Fruit fly (Drosophila melanogaster) whole organism, embryonic: ENCODE results near the gene Sas-6.

Source experiments
- Abd-B ChIP-seq: fragments of 200-800 bp; sonication (Bioruptor generic); optimal IDR thresholded peaks from 2 replicates; lab custom pipeline; 2018; ENCODE audit warnings: missing biosample characterization, mild to moderate bottlenecking, missing genetic modification characterization, moderate library complexity
- Ada2b ChIP-seq: fragments of 200-800 bp; sonication (Bioruptor generic); IDR thresholded peaks from 2 replicates; pipeline ENCODE4 v1.3.6; 2022; ENCODE audit warnings: missing biosample characterization, missing genetic modification characterization
- CG10274 ChIP-seq: fragments of 200-800 bp; sonication (Bioruptor generic); optimal IDR thresholded peaks from 3 replicates; lab custom pipeline; 2017; ENCODE audit warnings: missing biosample characterization, mild to moderate bottlenecking, missing genetic modification characterization
- CG10366 ChIP-seq: fragments of 200-800 bp; sonication (Bioruptor generic); IDR thresholded peaks from 2 replicates; pipeline ENCODE4 v1.3.6; 2022; ENCODE audit warnings: missing biosample characterization, missing genetic modification characterization
- CG11247 ChIP-seq: fragments of 200-800 bp; sonication (Bioruptor generic); IDR thresholded peaks from 2 replicates; pipeline ENCODE4 v1.3.6; 2022; ENCODE audit warnings: missing biosample characterization, missing genetic modification characterization
- CG12236 ChIP-seq: fragments of 200-800 bp; sonication (Bioruptor generic); optimal IDR thresholded peaks from 2 replicates; lab custom pipeline; 2016; ENCODE audit warnings: missing biosample characterization, missing genetic modification characterization
- CG14441 ChIP-seq: fragments of 200-800 bp; sonication (Bioruptor generic); IDR thresholded peaks from 2 replicates; pipeline ENCODE4 v1.3.6; 2022; ENCODE audit warnings: missing biosample characterization, missing genetic modification characterization
- CG2120 ChIP-seq: fragments of 200-800 bp; sonication (Bioruptor generic); optimal IDR thresholded peaks from 3 replicates; lab custom pipeline; 2016; ENCODE audit warnings: missing biosample characterization, missing genetic modification characterization
- CG3065 ChIP-seq: fragments of 200-800 bp; sonication (Bioruptor generic); optimal IDR thresholded peaks from 2 replicates; lab custom pipeline; 2016; ENCODE audit warnings: missing biosample characterization, missing genetic modification characterization
- CG31224 ChIP-seq: fragments of 200-800 bp; sonication (Bioruptor generic); IDR thresholded peaks from 2 replicates; pipeline ENCODE4 v1.3.6; 2022; ENCODE audit warnings: missing biosample characterization, missing genetic modification characterization
- CG3407 ChIP-seq: fragments of 200-800 bp; sonication (Bioruptor generic); optimal IDR thresholded peaks from 2 replicates; lab custom pipeline; 2018; ENCODE audit warnings: missing biosample characterization, mild to moderate bottlenecking, missing genetic modification characterization
- CG34422 ChIP-seq: fragments of 200-800 bp; sonication (Bioruptor generic); IDR thresholded peaks from 3 replicates; pipeline ENCODE4 v1.3.6; 2022; ENCODE audit warnings: missing biosample characterization, missing genetic modification characterization
- CG7372 ChIP-seq: fragments of 200-800 bp; sonication (Bioruptor generic); IDR thresholded peaks from 2 replicates; pipeline ENCODE4 v1.3.6; 2022; ENCODE audit warnings: missing biosample characterization, missing genetic modification characterization
- CG7839 ChIP-seq: fragments of 200-800 bp; sonication (Bioruptor generic); optimal IDR thresholded peaks from 3 replicates; lab custom pipeline; 2018; ENCODE audit warnings: missing biosample characterization, mild to moderate bottlenecking, missing genetic modification characterization, moderate library complexity
- CG9215 ChIP-seq: fragments of 200-800 bp; sonication (Bioruptor generic); IDR thresholded peaks from 2 replicates; pipeline ENCODE4 v1.3.6; 2022; ENCODE audit warnings: missing biosample characterization, missing genetic modification characterization
- Dip2 ChIP-seq: fragments of 200-800 bp; sonication (Bioruptor generic); IDR thresholded peaks from 2 replicates; pipeline ENCODE4 v1.3.6; 2022; ENCODE audit warnings: missing biosample characterization, missing genetic modification characterization
- Fer3 ChIP-seq: fragments of 200-800 bp; sonication (Bioruptor generic); optimal IDR thresholded peaks from 2 replicates; lab custom pipeline; 2018; ENCODE audit warnings: missing biosample characterization, mild to moderate bottlenecking, missing genetic modification characterization, moderate library complexity
- H2.0 ChIP-seq: fragments of 200-800 bp; sonication (Bioruptor generic); IDR thresholded peaks from 2 replicates; pipeline ENCODE4 v1.3.6; 2022; ENCODE audit warnings: missing biosample characterization, missing genetic modification characterization
- Meics ChIP-seq: fragments of 200-800 bp; sonication (Bioruptor generic); optimal IDR thresholded peaks from 2 replicates; lab custom pipeline; 2017; ENCODE audit warnings: missing biosample characterization, mild to moderate bottlenecking, missing genetic modification characterization
- Myb ChIP-seq: fragments of 200-800 bp; sonication (Bioruptor generic); optimal IDR thresholded peaks from 2 replicates; lab custom pipeline; 2016; ENCODE audit warnings: missing biosample characterization, missing genetic modification characterization
- Trl ChIP-seq, 3 experiments: fragments of >200 bp in 2 of 3; fragments of 200-800 bp in 1 of 3; sonication (Bioruptor generic) in 1 of 3; optimal IDR thresholded peaks; 2 replicates in 1 of 3; 3 replicates in 2 of 3; lab custom pipeline; 2016 to 2017; ENCODE audit warnings: missing biosample characterization in 1 of 3, missing genetic modification characterization in 1 of 3
- Vsx1 ChIP-seq: fragments of 200-800 bp; sonication (Bioruptor generic); optimal IDR thresholded peaks from 2 replicates; lab custom pipeline; 2017; ENCODE audit warnings: missing biosample characterization, mild to moderate bottlenecking, missing genetic modification characterization, missing genetic modification reagents
- Xbp1 ChIP-seq: fragments of 200-800 bp; sonication (Bioruptor generic); optimal IDR thresholded peaks from 3 replicates; lab custom pipeline; 2016; ENCODE audit warnings: missing biosample characterization, mild to moderate bottlenecking, missing genetic modification characterization
- al ChIP-seq: fragments of 200-800 bp; sonication (Bioruptor generic); IDR thresholded peaks from 2 replicates; pipeline ENCODE4 v1.3.6; 2022; ENCODE audit warnings: missing biosample characterization, missing genetic modification characterization
- bcd ChIP-seq: fragments of 200-800 bp; sonication (Bioruptor generic); optimal IDR thresholded peaks from 2 replicates; lab custom pipeline; 2017; ENCODE audit warnings: missing biosample characterization, mild to moderate bottlenecking, missing genetic modification characterization
- br ChIP-seq: fragments of >200 bp; optimal IDR thresholded peaks from 2 replicates; lab custom pipeline; 2017
- dm ChIP-seq: fragments of 200-800 bp; sonication (Bioruptor generic); optimal IDR thresholded peaks from 3 replicates; lab custom pipeline; 2016; ENCODE audit warnings: missing biosample characterization, missing genetic modification characterization
- dysf ChIP-seq: fragments of 200-800 bp; sonication (Bioruptor generic); IDR thresholded peaks from 3 replicates; pipeline ENCODE4 v1.3.6; 2022; ENCODE audit warnings: missing biosample characterization, missing genetic modification characterization
- ems ChIP-seq: fragments of 200-800 bp; sonication (Bioruptor generic); optimal IDR thresholded peaks from 3 replicates; lab custom pipeline; 2016; ENCODE audit warnings: missing biosample characterization, missing genetic modification characterization
- fd64A ChIP-seq: fragments of 200-800 bp; sonication (Bioruptor generic); optimal IDR thresholded peaks from 3 replicates; lab custom pipeline; 2018; ENCODE audit warnings: missing biosample characterization, mild to moderate bottlenecking, missing genetic modification characterization
- gfzf ChIP-seq: fragments of 200-800 bp; sonication (Bioruptor generic); optimal IDR thresholded peaks from 2 replicates; lab custom pipeline; 2016; ENCODE audit warnings: missing biosample characterization, mild to moderate bottlenecking, missing genetic modification characterization, moderate library complexity
- grn ChIP-seq: fragments of 200-800 bp; sonication (Bioruptor generic); optimal IDR thresholded peaks from 3 replicates; lab custom pipeline; 2017; ENCODE audit warnings: missing biosample characterization, missing genetic modification characterization
- hb ChIP-seq: fragments of 200-800 bp; sonication (Bioruptor generic); IDR thresholded peaks from 3 replicates; pipeline ENCODE4 v1.3.6; 2022; ENCODE audit warnings: missing biosample characterization, missing genetic modification characterization; ENCODE audit not compliant: partially characterized antibody
- ind ChIP-seq: fragments of 200-800 bp; sonication (Bioruptor generic); optimal IDR thresholded peaks from 3 replicates; lab custom pipeline; 2016; ENCODE audit warnings: missing biosample characterization, missing genetic modification characterization
- lab ChIP-seq: fragments of 200-800 bp; sonication (Bioruptor generic); optimal IDR thresholded peaks from 3 replicates; lab custom pipeline; 2017; ENCODE audit warnings: missing biosample characterization, missing genetic modification characterization, mild to moderate bottlenecking, moderate library complexity, missing genetic modification reagents
- row ChIP-seq: fragments of 200-800 bp; sonication (Bioruptor generic); IDR thresholded peaks from 3 replicates; pipeline ENCODE4 v1.3.6; 2022; ENCODE audit warnings: missing biosample characterization, missing genetic modification characterization
- sens ChIP-seq: fragments of 200-800 bp; sonication (Bioruptor generic); peaks from one replicate; lab custom pipeline; 2016; ENCODE audit warnings: missing biosample characterization, missing genetic modification characterization
- sim ChIP-seq: fragments of 200-800 bp; sonication (Bioruptor generic); IDR thresholded peaks from 2 replicates; pipeline ENCODE4 v1.3.6; 2022; ENCODE audit warnings: missing biosample characterization, missing genetic modification characterization
- toy ChIP-seq: fragments of 200-800 bp; sonication (Bioruptor generic); IDR thresholded peaks from 2 replicates; pipeline ENCODE4 v1.3.6; 2022; ENCODE audit warnings: missing biosample characterization, missing genetic modification characterization
- tup ChIP-seq: fragments of 200-800 bp; sonication (Bioruptor generic); optimal IDR thresholded peaks from 2 replicates; lab custom pipeline; 2016; ENCODE audit warnings: missing biosample characterization, mild to moderate bottlenecking, missing genetic modification characterization, moderate library complexity

The Sas-6 gene

dm6 chr3R:30012602-30013489 lies 17.7 kb downstream of the Sas-6 start (continued):
- TF ChIP-seq grn (peak; percentile 71), Abd-B (GFP tag; lab: Kevin White, UChicago) (no peak), CG10366 (no peak), Myb (peak; percentile 2), CG12236 (no peak), CG3407 (no peak), Vsx1 (GFP tag; lab: Kevin White, UChicago) (peak; percentile 20), CG3065 (no peak), Xbp1 (GFP tag; lab: Kevin White, UChicago) (peak; percentile 18), gfzf (no peak), Meics (GFP tag; lab: Kevin White, UChicago) (peak; percentile 46), CG10274 (GFP tag; lab: Kevin White, UChicago) (peak; percentile 85), tup (no peak), CG7372 (GFP tag; lab: Robert Waterston, UW) (no peak), dm (GFP tag; lab: Kevin White, UChicago) (no peak), toy (GFP tag; lab: Robert Waterston, UW) (0 out of 2 replicates have a peak, but pooled peaks have one; percentile 11), H2.0 (GFP tag; lab: Robert Waterston, UW) (0 out of 2 replicates have a peak, but pooled peaks have one; percentile 19), Fer3 (peak; percentile 35), row (GFP tag; lab: Robert Waterston, UW) (peak; percentile 49), lab (GFP tag; lab: Kevin White, UChicago) (peak; percentile 56), ind (no peak), CG2120 (GFP tag; lab: Kevin White, UChicago) (peak; percentile 42), CG31224 (GFP tag; lab: Robert Waterston, UW) (peak; percentile 43), CG11247 (0 out of 2 replicates have a peak, but pooled peaks have one; percentile 27), Dip2 (GFP tag; lab: Robert Waterston, UW) (no peak), CG34422 (GFP tag; lab: Robert Waterston, UW) (no peak), Ada2b (GFP tag; lab: Robert Waterston, UW) (0 out of 2 replicates have a peak, but pooled peaks have one; percentile 25), Trl (optimal IDR thresholded peaks at IDR 0.05; lab: Kevin White, UChicago) (no peak), Trl (GFP tag; optimal IDR thresholded peaks at IDR 0.05; lab: Kevin White, UChicago) (no peak), CG7839 (tag; lab: Kevin White, UChicago) (peak; percentile 6), fd64A (no peak), bcd (GFP tag; lab: Kevin White, UChicago) (peak; percentile 23), br (lab: Kevin White, UChicago) (no peak), sens (GFP tag; lab: Kevin White, UChicago) (peak; percentile 59), CG14441 (GFP tag; lab: Robert Waterston, UW) (0 out of 2 replicates have a peak, but pooled peaks have one; percentile 42), hb (GFP tag; lab: Robert Waterston, UW) (no peak), al (GFP tag; lab: Robert Waterston, UW) (peak; percentile 36; the same call in 1 of the 2 replicates), ems (GFP tag; lab: Kevin White, UChicago) (peak; percentile 7), sim (GFP tag; lab: Robert Waterston, UW) (no peak), CG9215 (GFP tag; lab: Robert Waterston, UW) (peak; percentile 27; the same call in 1 of the 2 replicates), dysf (GFP tag; lab: Robert Waterston, UW) (peak; percentile 54; the same call in 2 of the 3 replicates)
- TF ChIP-seq, all 482 proteins: peak for 77
